Fruit fly (Drosophila melanogaster): ENCODE data around the gene CG5986.

- TF ChIP-seq h (optimal IDR thresholded peaks at IDR 0.05) (no peak), Sin3A (optimal IDR thresholded peaks at IDR 0.05) (no peak), psq (optimal IDR thresholded peaks at IDR 0.05) (no peak), Myc (optimal IDR thresholded peaks at IDR 0.05) (no peak), insv (optimal IDR thresholded peaks at IDR 0.05) (no peak), ttk (optimal IDR thresholded peaks at IDR 0.05) (no peak)
Observed at dm6 chr3R:24026503-24026902, 21.1 kb upstream of the CG5986 start.

Data from Kc167 (cell line).